Worm (Caenorhabditis elegans): Measurements from ENCODE around the gene K02B2.6.

K02B2.6 gene

DNA sequence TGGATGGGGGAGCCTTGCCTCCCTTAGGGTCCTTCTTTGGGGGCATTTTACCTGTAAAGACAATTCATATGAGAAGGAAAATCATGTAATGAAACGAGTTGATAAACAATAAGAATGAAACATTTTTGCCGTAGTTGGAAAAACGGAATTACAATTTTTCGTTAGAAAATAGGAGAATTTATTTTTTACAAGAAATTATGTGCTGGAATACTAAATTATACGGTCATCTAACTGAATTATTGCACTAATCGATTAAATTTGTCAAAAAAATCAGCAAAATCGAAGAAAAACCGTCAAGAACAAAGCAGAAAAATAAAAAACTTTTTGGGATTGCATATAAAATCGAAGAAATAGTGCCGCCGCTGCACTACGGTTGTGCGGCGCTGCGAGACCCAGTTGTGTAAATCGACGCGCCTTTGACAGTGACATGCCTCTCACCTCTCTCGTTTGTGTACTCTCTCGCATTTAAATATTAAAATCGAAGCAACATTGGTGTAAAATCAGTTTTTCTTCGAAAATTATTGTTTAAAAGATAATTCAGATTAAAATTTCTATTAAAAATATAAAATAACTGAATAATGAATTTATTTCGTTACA lies 14.4 kb downstream of the K02B2.6 start, which contains the start of gene rps-25 (continued):
- TF ChIP-seq pbrm-1 (GFP tag; IDR thresholded peaks at IDR 0.05): peak; percentile 50; the same call in 1 of the 2 replicates
- peak; percentile 37; the same call in 1 of the 2 replicates for TF ChIP-seq rcor-1 (GFP tag; IDR thresholded peaks at IDR 0.05)
- TF ChIP-seq cebp-1 (GFP tag; IDR thresholded peaks at IDR 0.05): no peak
- TF ChIP-seq cebp-1 (tag; optimal IDR thresholded peaks at IDR 0.05): peak; percentile 28
- no peak for TF ChIP-seq somi-1 (GFP tag; optimal IDR thresholded peaks at IDR 0.05)
- peak; percentile 76 for TF ChIP-seq snpc-4 (GFP tag; optimal IDR thresholded peaks at IDR 0.05)
- peak in 3 of 4 experiments; percentile 79 to 94 (median 90) for TF ChIP-seq snpc-4 (tag; optimal IDR thresholded peaks at IDR 0.05)
- no peak for TF ChIP-seq let-607 (tag; optimal IDR thresholded peaks at IDR 0.05)
- no peak for TF ChIP-seq zim-3 (tag; optimal IDR thresholded peaks at IDR 0.05)
- TF ChIP-seq ccch-3 (GFP tag; optimal IDR thresholded peaks at IDR 0.05): no peak
- no peak for TF ChIP-seq ceh-27 (GFP tag; optimal IDR thresholded peaks at IDR 0.05)
- TF ChIP-seq F39B2.1 (GFP tag; IDR thresholded peaks at IDR 0.05): no peak
- no peak for TF ChIP-seq zfh-2 (GFP tag; conservative IDR thresholded peaks at IDR 0.05)
- TF ChIP-seq snpc-3.4 (tag; optimal IDR thresholded peaks at IDR 0.05): peak; percentile 57
- TF ChIP-seq rec-8 (tag; optimal IDR thresholded peaks at IDR 0.05): no peak

- TF ChIP-seq hlh-12 (tag; optimal IDR thresholded peaks at IDR 0.05): no peak
- TF ChIP-seq lag-1 (GFP tag; IDR thresholded peaks at IDR 0.05): no peak
- no peak for TF ChIP-seq ceh-27 (GFP tag; optimal IDR thresholded peaks at IDR 0.05)
- TF ChIP-seq tlf-1 (GFP tag; optimal IDR thresholded peaks at IDR 0.05): peak; percentile 49
- no peak for TF ChIP-seq B0261.1 (tag; optimal IDR thresholded peaks at IDR 0.05)
- peak; percentile 60; the same call in 1 of the 2 replicates for TF ChIP-seq nfyb-1 (GFP tag; IDR thresholded peaks at IDR 0.05)
- TF ChIP-seq bed-1 (GFP tag; IDR thresholded peaks at IDR 0.05): no peak
- TF ChIP-seq attf-3 (GFP tag; conservative IDR thresholded peaks at IDR 0.05): no peak
- peak in 1 of 3 experiments; percentile 45 for TF ChIP-seq lin-35 (GFP tag; optimal IDR thresholded peaks at IDR 0.05)
- peak; percentile 10 for TF ChIP-seq nhr-90 (tag; optimal IDR thresholded peaks at IDR 0.05)
- TF ChIP-seq him-1 (tag; optimal IDR thresholded peaks at IDR 0.05): peak; percentile 19
- TF ChIP-seq K12H6.12 (tag; optimal IDR thresholded peaks at IDR 0.05): no peak
- TF ChIP-seq nfya-2 (GFP tag; IDR thresholded peaks at IDR 0.05): 0 out of 2 replicates have a peak, but pooled peaks have one; percentile 74
- TF ChIP-seq mes-4 (tag; optimal IDR thresholded peaks at IDR 0.05): no peak
- TF ChIP-seq F57A8.1 (GFP tag; optimal IDR thresholded peaks at IDR 0.05): no peak
- no peak for TF ChIP-seq F57C9.4 (tag; optimal IDR thresholded peaks at IDR 0.05)
- TF ChIP-seq attf-6 (GFP tag; IDR thresholded peaks at IDR 0.05): peak; percentile 89
- TF ChIP-seq let-526 (GFP tag; IDR thresholded peaks at IDR 0.05): no peak
- TF ChIP-seq ztf-6 (GFP tag; IDR thresholded peaks at IDR 0.05): no peak
- TF ChIP-seq F39B2.1 (GFP tag; IDR thresholded peaks at IDR 0.05): 0 out of 2 replicates have a peak, but pooled peaks have one; percentile 19
- TF ChIP-seq snpc-1.3 (tag; optimal IDR thresholded peaks at IDR 0.05; ENCODE audit: insufficient read depth): peak; percentile 62
- TF ChIP-seq mcd-1 (GFP tag; IDR thresholded peaks at IDR 0.05): peak; percentile 56
- peak; percentile 55 for TF ChIP-seq F33H1.4 (GFP tag; IDR thresholded peaks at IDR 0.05)
- TF ChIP-seq F23B12.7 (tag; optimal IDR thresholded peaks at IDR 0.05; ENCODE audit: insufficient read depth): no peak
- no peak for TF ChIP-seq pha-4 (tag; optimal IDR thresholded peaks at IDR 0.05)
- no peak for TF ChIP-seq lin-40 (tag; optimal IDR thresholded peaks at IDR 0.05)
- peak; percentile 79 for TF ChIP-seq snpc-4 (GFP tag; optimal IDR thresholded peaks at IDR 0.05)
- peak in 3 of 4 experiments; percentile 6 to 91 (median 61) for TF ChIP-seq snpc-4 (tag; optimal IDR thresholded peaks at IDR 0.05)
- TF ChIP-seq B0336.3 (GFP tag; IDR thresholded peaks at IDR 0.05): peak; percentile 96
- no peak for TF ChIP-seq F52B5.7 (tag; optimal IDR thresholded peaks at IDR 0.05)
- peak; percentile 76 for TF ChIP-seq lin-26 (GFP tag; IDR thresholded peaks at IDR 0.05)
- no peak for TF ChIP-seq nfya-1 (tag; optimal IDR thresholded peaks at IDR 0.05; ENCODE audit: borderline replicate concordance, insufficient read depth)
Observed at ce11 chrIV:5946602-5947444, 15.2 kb downstream of the K02B2.6 start, which contains the start of gene inx-7. inx-7 (minus strand) TSS chrIV:5946638.
